Worm (Caenorhabditis elegans): ENCODE data around the gene rpl-3.

rpl-3 gene

ce11 chrIII:3862918-3863385, 4.7 kb upstream of the rpl-3 start, which contains the start of gene brc-1 (continued):
- TF ChIP-seq hlh-30 (tag; optimal IDR thresholded peaks at IDR 0.05; ENCODE audit: insufficient read depth), result no peak
- TF ChIP-seq syd-9 (tag; optimal IDR thresholded peaks at IDR 0.05), result no peak
- TF ChIP-seq sox-4 (tag; optimal IDR thresholded peaks at IDR 0.05), result peak; percentile 31
- TF ChIP-seq zip-5 (tag; optimal IDR thresholded peaks at IDR 0.05), result no peak
- TF ChIP-seq nhr-11 (tag; optimal IDR thresholded peaks at IDR 0.05), result no peak
- no peak for TF ChIP-seq fax-1 (tag; optimal IDR thresholded peaks at IDR 0.05)
- TF ChIP-seq F13H6.1 (tag; optimal IDR thresholded peaks at IDR 0.05), result no peak
- TF ChIP-seq unc-55 (GFP tag; optimal IDR thresholded peaks at IDR 0.05), result peak; percentile 21
- TF ChIP-seq dve-1 (tag; optimal IDR thresholded peaks at IDR 0.05), result peak; percentile 57
- peak; percentile 54 for TF ChIP-seq ceh-14 (tag; optimal IDR thresholded peaks at IDR 0.05)
- no peak for TF ChIP-seq pha-2 (tag; optimal IDR thresholded peaks at IDR 0.05)
- peak; percentile 91 for TF ChIP-seq nfya-1 (tag; optimal IDR thresholded peaks at IDR 0.05)
- TF ChIP-seq odd-2 (tag; optimal IDR thresholded peaks at IDR 0.05), result no peak
- TF ChIP-seq dmd-4 (tag; optimal IDR thresholded peaks at IDR 0.05; ENCODE audit: borderline replicate concordance), result no peak
- TF ChIP-seq pqm-1 (tag; optimal IDR thresholded peaks at IDR 0.05), result no peak
- peak; percentile 54 for TF ChIP-seq ceh-19 (GFP tag; optimal IDR thresholded peaks at IDR 0.05)
- peak; percentile 28 for TF ChIP-seq T23F11.4 (GFP tag; optimal IDR thresholded peaks at IDR 0.05)
- peak; percentile 86 for TF ChIP-seq ceh-31 (tag; optimal IDR thresholded peaks at IDR 0.05)
- TF ChIP-seq ceh-30 (tag; optimal IDR thresholded peaks at IDR 0.05), result peak; percentile 38
- peak; percentile 44 for TF ChIP-seq rnt-1 (tag; optimal IDR thresholded peaks at IDR 0.05)
- no peak for TF ChIP-seq ceh-24 (tag; optimal IDR thresholded peaks at IDR 0.05)
- no peak for TF ChIP-seq elt-4 (tag; optimal IDR thresholded peaks at IDR 0.05)
- TF ChIP-seq K09A11.1 (tag; optimal IDR thresholded peaks at IDR 0.05; ENCODE audit: insufficient read depth), result no peak
- no peak for TF ChIP-seq che-1 (tag; optimal IDR thresholded peaks at IDR 0.05)

ce11 chrIII:3863814-3864507, 3.7 kb upstream of the rpl-3 start, which contains the start of gene acs-19:
Gene acs-19, plus strand, starts transcription at chrIII:3864489.
- TF ChIP-seq unc-42 (tag; optimal IDR thresholded peaks at IDR 0.05) (peak; percentile 83), unc-3 (GFP tag; conservative IDR thresholded peaks at IDR 0.05) (no peak), unc-3 (tag; optimal IDR thresholded peaks at IDR 0.05) (no peak)

- TF ChIP-seq mec-3 (tag; optimal IDR thresholded peaks at IDR 0.05; ENCODE audit: borderline replicate concordance) (no peak), ceh-6 (GFP tag; optimal IDR thresholded peaks at IDR 0.05) (no peak), odd-2 (tag; optimal IDR thresholded peaks at IDR 0.05) (no peak), ceh-48 (tag; optimal IDR thresholded peaks at IDR 0.05) (no peak), ceh-2 (tag; optimal IDR thresholded peaks at IDR 0.05) (no peak), nhr-232 (tag; optimal IDR thresholded peaks at IDR 0.05) (no peak), syd-9 (tag; optimal IDR thresholded peaks at IDR 0.05) (no peak), nfya-1 (tag; optimal IDR thresholded peaks at IDR 0.05) (no peak), hlh-8 (tag; optimal IDR thresholded peaks at IDR 0.05) (no peak), K02D7.2 (tag; optimal IDR thresholded peaks at IDR 0.05) (no peak), hlh-6 (tag; optimal IDR thresholded peaks at IDR 0.05) (no peak), T23F11.4 (GFP tag; optimal IDR thresholded peaks at IDR 0.05) (no peak), pax-1 (tag; optimal IDR thresholded peaks at IDR 0.05) (no peak), ceh-18 (tag; optimal IDR thresholded peaks at IDR 0.05) (no peak), unc-55 (GFP tag; optimal IDR thresholded peaks at IDR 0.05) (no peak), lin-11 (tag; optimal IDR thresholded peaks at IDR 0.05) (no peak), madf-2 (tag; optimal IDR thresholded peaks at IDR 0.05) (no peak), unc-3 (GFP tag; conservative IDR thresholded peaks at IDR 0.05) (no peak), unc-3 (tag; optimal IDR thresholded peaks at IDR 0.05) (no peak), C08G9.2 (tag; optimal IDR thresholded peaks at IDR 0.05) (no peak), F13H6.1 (tag; optimal IDR thresholded peaks at IDR 0.05) (no peak)
These were observed 579 bp downstream of the rpl-3 start for ce11 chrIII:3867937-3868929.
